Fruit fly (Drosophila melanogaster): ENCODE results near the gene BicD.
A peak's percentile ranks its signal among the peaks of the same experiment; 100 is the strongest.

BicD gene

dm6 chr2L:17448435-17448834, 24.6 kb downstream of the BicD start (continued):
- TF ChIP-seq eyg (GFP tag; optimal IDR thresholded peaks at IDR 0.05), result no peak
- no peak for TF ChIP-seq CG1024 (GFP tag; IDR thresholded peaks at IDR 0.05)
- no peak for TF ChIP-seq grau (tag; optimal IDR thresholded peaks at IDR 0.05)
- peak; percentile 17 for TF ChIP-seq caup (GFP tag; optimal IDR thresholded peaks at IDR 0.05; ENCODE audit: severe bottlenecking)
- 0 out of 3 replicates have a peak, but pooled peaks have one; percentile 45 for TF ChIP-seq z (GFP tag; IDR thresholded peaks at IDR 0.05)
- TF ChIP-seq CG12071 (GFP tag; optimal IDR thresholded peaks at IDR 0.05), result peak; percentile 12
- TF ChIP-seq row (GFP tag; IDR thresholded peaks at IDR 0.05), result no peak
- TF ChIP-seq rib (GFP tag; IDR thresholded peaks at IDR 0.05), result no peak; the same call in 1 of the 2 replicates
- no peak for TF ChIP-seq en (GFP tag; optimal IDR thresholded peaks at IDR 0.05)
- no peak for TF ChIP-seq bowl (GFP tag; IDR thresholded peaks at IDR 0.05)
- no peak for TF ChIP-seq slbo (GFP tag; IDR thresholded peaks at IDR 0.05)
- no peak for TF ChIP-seq CG6854 (GFP tag; optimal IDR thresholded peaks at IDR 0.05)
- no peak for TF ChIP-seq CG11696 (GFP tag; IDR thresholded peaks at IDR 0.05)
- no peak for TF ChIP-seq CG2129 (GFP tag; IDR thresholded peaks at IDR 0.05; ENCODE audit: partially characterized antibody)
- no peak for TF ChIP-seq ftz-f1 (GFP tag; optimal IDR thresholded peaks at IDR 0.05)
- TF ChIP-seq CG13894 (tag; optimal IDR thresholded peaks at IDR 0.05), result peak; percentile 6
- TF ChIP-seq CG8765 (GFP tag; IDR thresholded peaks at IDR 0.05), result no peak
- no peak for TF ChIP-seq CG13624 (GFP tag; optimal IDR thresholded peaks at IDR 0.05)
- TF ChIP-seq HHEX (GFP tag; optimal IDR thresholded peaks at IDR 0.05), result peak; percentile 2
- peak; percentile 32 for TF ChIP-seq sd (tag; optimal IDR thresholded peaks at IDR 0.05)
- TF ChIP-seq CG6175 (GFP tag; IDR thresholded peaks at IDR 0.05), result no peak
- no peak for TF ChIP-seq NC2α (GFP tag; optimal IDR thresholded peaks at IDR 0.05)
- no peak for TF ChIP-seq ttk (GFP tag; IDR thresholded peaks at IDR 0.05)
- TF ChIP-seq Nf-YA (GFP tag; IDR thresholded peaks at IDR 0.05), result no peak
- TF ChIP-seq knrl (GFP tag; IDR thresholded peaks at IDR 0.05; ENCODE audit: partially characterized antibody), result 0 out of 3 replicates have a peak, but pooled peaks have one; percentile 20
- peak; percentile 22 for TF ChIP-seq CG15269 (tag; optimal IDR thresholded peaks at IDR 0.05)
- TF ChIP-seq Dp (GFP tag; optimal IDR thresholded peaks at IDR 0.05), result no peak
- TF ChIP-seq CG43689 (GFP tag; IDR thresholded peaks at IDR 0.05), result no peak
- TF ChIP-seq CG7987 (GFP tag; optimal IDR thresholded peaks at IDR 0.05), result no peak
- no peak for TF ChIP-seq mld (GFP tag; IDR thresholded peaks at IDR 0.05; ENCODE audit: partially characterized antibody)
- TF ChIP-seq NFAT (GFP tag; IDR thresholded peaks at IDR 0.05), result 0 out of 2 replicates have a peak, but pooled peaks have one; percentile 23
- no peak for TF ChIP-seq gro (GFP tag; optimal IDR thresholded peaks at IDR 0.05)
- TF ChIP-seq Deaf1 (tag; optimal IDR thresholded peaks at IDR 0.05), result no peak
- no peak for TF ChIP-seq CG17802 (tag; optimal IDR thresholded peaks at IDR 0.05)
- TF ChIP-seq pita (GFP tag; optimal IDR thresholded peaks at IDR 0.05), result no peak
- TF ChIP-seq sob (GFP tag; IDR thresholded peaks at IDR 0.05), result no peak
- TF ChIP-seq Meics (GFP tag; optimal IDR thresholded peaks at IDR 0.05), result peak; percentile 25
- TF ChIP-seq tap (tag; optimal IDR thresholded peaks at IDR 0.05), result no peak
- TF ChIP-seq Hmr (GFP tag; optimal IDR thresholded peaks at IDR 0.05), result peak; percentile 40
- no peak for TF ChIP-seq Blimp-1 (GFP tag; optimal IDR thresholded peaks at IDR 0.05)
- no peak for TF ChIP-seq CG31365 (tag; optimal IDR thresholded peaks at IDR 0.05)
- TF ChIP-seq CG8290 (GFP tag; optimal IDR thresholded peaks at IDR 0.05), result no peak
- TF ChIP-seq CG8290 (tag; optimal IDR thresholded peaks at IDR 0.05), result peak in 1 of 2 experiments; percentile 53
- TF ChIP-seq CG15011 (GFP tag; optimal IDR thresholded peaks at IDR 0.05), result no peak
- TF ChIP-seq tll (GFP tag; optimal IDR thresholded peaks at IDR 0.05), result no peak
- TF ChIP-seq salm (tag; optimal IDR thresholded peaks at IDR 0.05), result no peak
- no peak for TF ChIP-seq CG4820 (GFP tag; optimal IDR thresholded peaks at IDR 0.05)
- no peak for TF ChIP-seq CG2712 (tag; optimal IDR thresholded peaks at IDR 0.05)
- TF ChIP-seq chinmo (GFP tag; IDR thresholded peaks at IDR 0.05; ENCODE audit: partially characterized antibody), result peak; percentile 84
- no peak for TF ChIP-seq odd (GFP tag; optimal IDR thresholded peaks at IDR 0.05)
- TF ChIP-seq CG8281 (tag; optimal IDR thresholded peaks at IDR 0.05), result no peak

All from whole organism, embryonic.